Worm (Caenorhabditis elegans): ENCODE data around the gene irld-50.
A peak's percentile ranks its signal among the peaks of the same experiment; 100 is the strongest.

The irld-50 gene

ce11 chrII:2967064-2967463 lies 23.2 kb upstream of the irld-50 start:
- TF ChIP-seq ztf-11 (tag; optimal IDR thresholded peaks at IDR 0.05) (no peak), F13H6.1 (tag; optimal IDR thresholded peaks at IDR 0.05) (peak; percentile 74), sma-9 (GFP tag; optimal IDR thresholded peaks at IDR 0.05) (peak; percentile 8), sma-9 (tag; optimal IDR thresholded peaks at IDR 0.05) (no peak)

- TF ChIP-seq sma-9 (GFP tag; optimal IDR thresholded peaks at IDR 0.05) (no peak), sma-9 (tag; optimal IDR thresholded peaks at IDR 0.05) (no peak)
Measured at ce11 chrII:2966350-2966749, 22.5 kb upstream of the irld-50 start.

ce11 chrII:2965215-2965998 lies 21.5 kb upstream of the irld-50 start:
- TF ChIP-seq ceh-16 (tag; optimal IDR thresholded peaks at IDR 0.05) (no peak), unc-62 (GFP tag; optimal IDR thresholded peaks at IDR 0.05) (no peak), alr-1 (tag; optimal IDR thresholded peaks at IDR 0.05) (no peak), ztf-1 (GFP tag; conservative IDR thresholded peaks at IDR 0.05) (no peak), snpc-4 (tag; optimal IDR thresholded peaks at IDR 0.05) (no peak), mdl-1 (tag; optimal IDR thresholded peaks at IDR 0.05) (no peak), ztf-11 (tag; optimal IDR thresholded peaks at IDR 0.05) (no peak), nhr-10 (tag; optimal IDR thresholded peaks at IDR 0.05) (no peak), lin-39 (tag; optimal IDR thresholded peaks at IDR 0.05) (no peak)

ce11 chrII:2963619-2964018 lies 19.8 kb upstream of the irld-50 start:
- TF ChIP-seq nhr-6 (tag; optimal IDR thresholded peaks at IDR 0.05) (no peak), unc-62 (GFP tag; optimal IDR thresholded peaks at IDR 0.05) (no peak), ZK546.5 (tag; optimal IDR thresholded peaks at IDR 0.05) (no peak), aly-2 (tag; optimal IDR thresholded peaks at IDR 0.05) (no peak), mdl-1 (tag; optimal IDR thresholded peaks at IDR 0.05) (no peak), elt-3 (tag; optimal IDR thresholded peaks at IDR 0.05) (no peak), nhr-129 (tag; optimal IDR thresholded peaks at IDR 0.05) (no peak), nhr-11 (tag; optimal IDR thresholded peaks at IDR 0.05) (no peak)

- TF ChIP-seq gmeb-1 (tag; optimal IDR thresholded peaks at IDR 0.05) (no peak), blmp-1 (tag; optimal IDR thresholded peaks at IDR 0.05; ENCODE audit: insufficient read depth) (no peak), sem-4 (tag; optimal IDR thresholded peaks at IDR 0.05) (no peak), nhr-10 (tag; optimal IDR thresholded peaks at IDR 0.05) (no peak), dmd-4 (tag; optimal IDR thresholded peaks at IDR 0.05) (no peak), mab-5 (tag; optimal IDR thresholded peaks at IDR 0.05) (peak; percentile 31), nhr-23 (tag; optimal IDR thresholded peaks at IDR 0.05) (no peak), lsy-2 (tag; optimal IDR thresholded peaks at IDR 0.05) (no peak), ztf-1 (GFP tag; conservative IDR thresholded peaks at IDR 0.05) (no peak), nhr-21 (tag; optimal IDR thresholded peaks at IDR 0.05) (no peak), elt-1 (tag; optimal IDR thresholded peaks at IDR 0.05) (no peak), ztf-4 (tag; optimal IDR thresholded peaks at IDR 0.05) (no peak), nhr-6 (tag; optimal IDR thresholded peaks at IDR 0.05) (no peak), ama-1 (optimal IDR thresholded peaks at IDR 0.05) (no peak), R02D3.7 (tag; optimal IDR thresholded peaks at IDR 0.05) (no peak), mdl-1 (tag; optimal IDR thresholded peaks at IDR 0.05) (peak; percentile 97 to 98), sma-9 (GFP tag; optimal IDR thresholded peaks at IDR 0.05) (peak; percentile 79), sma-9 (tag; optimal IDR thresholded peaks at IDR 0.05) (no peak), nhr-11 (tag; optimal IDR thresholded peaks at IDR 0.05) (no peak), ceh-82 (tag; optimal IDR thresholded peaks at IDR 0.05) (no peak), nhr-129 (tag; optimal IDR thresholded peaks at IDR 0.05) (no peak), Y55F3AM.14 (GFP tag; optimal IDR thresholded peaks at IDR 0.05) (peak; percentile 46), fos-1 (tag; optimal IDR thresholded peaks at IDR 0.05) (no peak), nhr-237 (tag; optimal IDR thresholded peaks at IDR 0.05) (no peak), alr-1 (tag; optimal IDR thresholded peaks at IDR 0.05) (no peak), unc-39 (tag; optimal IDR thresholded peaks at IDR 0.05) (no peak), unc-55 (GFP tag; optimal IDR thresholded peaks at IDR 0.05) (peak; percentile 47), ceh-16 (tag; optimal IDR thresholded peaks at IDR 0.05) (no peak), F13H6.1 (tag; optimal IDR thresholded peaks at IDR 0.05) (peak; percentile 57), unc-62 (GFP tag; optimal IDR thresholded peaks at IDR 0.05) (no peak), snpc-4 (tag; optimal IDR thresholded peaks at IDR 0.05) (no peak), aly-2 (tag; optimal IDR thresholded peaks at IDR 0.05) (no peak), zag-1 (tag; optimal IDR thresholded peaks at IDR 0.05) (peak; percentile 81), skn-1 (tag; optimal IDR thresholded peaks at IDR 0.05) (no peak), sma-3 (GFP tag; optimal IDR thresholded peaks at IDR 0.05) (no peak), mbf-1 (tag; optimal IDR thresholded peaks at IDR 0.05) (no peak), peb-1 (tag; optimal IDR thresholded peaks at IDR 0.05) (no peak), nhr-77 (tag; optimal IDR thresholded peaks at IDR 0.05) (no peak), ZK546.5 (tag; optimal IDR thresholded peaks at IDR 0.05) (no peak)
Measured at ce11 chrII:2962531-2963164, 18.8 kb upstream of the irld-50 start.

Measured in whole organism, L2 larva.